Worm (Caenorhabditis elegans) whole organism, L2 larva: ENCODE data around the gene chil-18.

Experiments used
- ama-1 ChIP-seq: fragments of 150-350 bp; optimal IDR thresholded peaks from 2 replicates; lab custom pipeline; 2018; ENCODE audit warnings: inconsistent platforms
- ceh-16 ChIP-seq: fragments of 150-350 bp; optimal IDR thresholded peaks from 2 replicates; lab custom pipeline; 2014; ENCODE audit warnings: missing biosample characterization, missing genetic modification characterization
- ceh-82 ChIP-seq: fragments of 150-350 bp; optimal IDR thresholded peaks from 2 replicates; lab custom pipeline; 2014; ENCODE audit warnings: missing biosample characterization, missing genetic modification characterization
- lsy-2 ChIP-seq, 2 experiments: fragments of 150-350 bp in 1 of 2; sonication (generic microtip) in 1 of 2; optimal IDR thresholded peaks; 2 replicates each; lab custom pipeline; 2014 to 2017; ENCODE audit warnings: missing biosample characterization in 2 of 2, missing genetic modification characterization in 2 of 2
- mab-5 ChIP-seq: fragments of 150-350 bp; optimal IDR thresholded peaks from 2 replicates; lab custom pipeline; 2014; ENCODE audit warnings: missing biosample characterization, missing genetic modification characterization
- mdl-1 ChIP-seq, 2 experiments: fragments of 150-350 bp in 1 of 2; sonication (generic microtip) in 1 of 2; optimal IDR thresholded peaks; 2 replicates each; lab custom pipeline; 2017; ENCODE audit warnings: missing biosample characterization in 2 of 2, missing genetic modification characterization in 2 of 2
- nhr-77 ChIP-seq: fragments of 150-350 bp; optimal IDR thresholded peaks from 2 replicates; lab custom pipeline; 2014; ENCODE audit warnings: missing biosample characterization, missing genetic modification characterization
- ztf-11 ChIP-seq: sonication (generic microtip); optimal IDR thresholded peaks from 2 replicates; lab custom pipeline; 2017; ENCODE audit warnings: missing biosample characterization, missing genetic modification characterization

DNA sequence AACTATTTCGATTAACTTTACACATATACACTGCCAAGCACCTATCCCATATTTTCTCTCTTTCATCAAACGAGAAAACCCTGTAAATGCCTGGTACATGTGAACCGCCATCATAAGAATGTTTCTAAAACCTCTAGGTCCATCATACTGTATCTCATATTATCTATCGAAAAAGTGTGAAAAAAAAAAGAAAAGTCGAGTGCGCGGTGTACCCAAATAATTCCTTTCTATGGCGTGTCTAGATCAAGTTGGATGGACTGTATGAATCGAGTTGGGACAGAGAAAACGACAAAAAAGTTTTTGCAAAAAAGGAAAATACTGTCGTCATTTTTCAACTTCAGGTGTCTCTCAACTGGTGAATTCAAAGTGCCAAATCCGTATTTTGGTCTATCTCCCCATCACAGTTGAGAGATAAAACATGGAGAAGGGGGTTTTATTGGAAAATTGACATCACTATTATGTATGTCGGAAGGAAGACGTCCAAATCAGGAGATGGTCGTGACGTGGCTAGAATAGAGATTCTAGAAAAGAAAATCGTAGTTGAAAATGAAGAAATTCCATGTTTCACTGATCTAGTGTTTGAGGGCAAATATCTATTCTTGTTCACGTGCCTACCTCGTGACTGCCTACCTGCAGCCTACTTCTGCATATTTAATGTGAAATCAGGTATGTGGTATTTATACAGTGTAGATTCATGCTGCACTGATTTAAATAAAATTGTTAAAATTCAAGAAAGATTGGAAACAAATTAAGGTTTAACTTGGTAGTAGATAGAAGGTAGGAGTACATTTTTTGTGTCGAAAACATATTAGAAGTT is 45.4 kb downstream of the chil-18 start:
- no peak for TF ChIP-seq ama-1 (lab: Kevin White, UChicago)
- no peak for TF ChIP-seq lsy-2 (tag; optimal IDR thresholded peaks at IDR 0.05; lab: Kevin White, UChicago)
- TF ChIP-seq mdl-1 (tag; optimal IDR thresholded peaks at IDR 0.05; lab: Kevin White, UChicago) = no peak
- no peak for TF ChIP-seq mab-5
- TF ChIP-seq nhr-77 (tag; lab: Kevin White, UChicago) = no peak
- no peak for TF ChIP-seq ztf-11 (tag; lab: Kevin White, UChicago)
- TF ChIP-seq ceh-82 (tag; lab: Kevin White, UChicago) = no peak
- no peak for TF ChIP-seq ceh-16 (tag; lab: Kevin White, UChicago)
